Worm (Caenorhabditis elegans) whole organism, young adult: ENCODE measurements around the gene ncx-6.
A peak's percentile ranks its signal among the peaks of the same experiment; 100 is the strongest.

Experiments used
- B0019.2 ChIP-seq: fragments of 200-800 bp; sonication (Bioruptor generic); conservative IDR thresholded peaks from 2 replicates; pipeline ENCODE4 v1.3.6; 2022; ENCODE audit warnings: missing genetic modification reagents, missing genetic modification characterization, missing compliant biosample characterization
- B0035.1 ChIP-seq: sonication (generic microtip); optimal IDR thresholded peaks from 2 replicates; lab custom pipeline; 2016; ENCODE audit warnings: missing genetic modification characterization, mild to moderate bottlenecking, missing compliant biosample characterization, missing genotype, missing genetic modification reagents
- C17E4.6 ChIP-seq: fragments of 200-800 bp; sonication (Bioruptor generic); IDR thresholded peaks from 2 replicates; pipeline ENCODE4 v1.3.6; 2022; ENCODE audit warnings: missing genetic modification reagents, missing genetic modification characterization, missing compliant biosample characterization
- D2030.7 ChIP-seq: fragments of 200-800 bp; sonication (Bioruptor generic); IDR thresholded peaks from 2 replicates; pipeline ENCODE4 v1.3.6; 2022; ENCODE audit warnings: missing genetic modification reagents, missing genetic modification characterization, missing compliant biosample characterization
- F39B2.1 ChIP-seq: fragments of 200-800 bp; sonication (Bioruptor generic); IDR thresholded peaks from 2 replicates; pipeline ENCODE4 v1.3.6; 2022; ENCODE audit warnings: missing genetic modification reagents, missing genetic modification characterization, missing compliant biosample characterization
- F49E8.2 ChIP-seq: sonication (generic microtip); optimal IDR thresholded peaks from 3 replicates; lab custom pipeline; 2017; ENCODE audit warnings: missing genetic modification characterization, mild to moderate bottlenecking, missing compliant biosample characterization, antibody characterized with exemption, moderate library complexity; ENCODE audit not compliant: insufficient read depth
- F55B11.4 ChIP-seq: sonication (generic microtip); optimal IDR thresholded peaks from 2 replicates; lab custom pipeline; 2016; ENCODE audit warnings: missing compliant biosample characterization, missing genetic modification characterization, borderline replicate concordance; ENCODE audit not compliant: insufficient read depth
- Y79H2A.3 ChIP-seq: fragments of 200-800 bp; sonication (Bioruptor generic); conservative IDR thresholded peaks from 2 replicates; pipeline ENCODE4 v1.3.6; 2022; ENCODE audit warnings: missing genetic modification reagents, missing genetic modification characterization, missing compliant biosample characterization
- Y95B8A.8 ChIP-seq: fragments of 200-800 bp; sonication (Bioruptor generic); IDR thresholded peaks from 2 replicates; pipeline ENCODE4 v1.3.6; 2022; ENCODE audit warnings: missing genetic modification reagents, missing genetic modification characterization, missing compliant biosample characterization
- akir-1 ChIP-seq: fragments of 200-800 bp; sonication (Bioruptor generic); optimal IDR thresholded peaks from 2 replicates; lab custom pipeline; 2018; ENCODE audit warnings: mild to moderate bottlenecking, missing genetic modification characterization, moderate library complexity, missing compliant biosample characterization
- aptf-2 ChIP-seq: fragments of 200-800 bp; sonication (Bioruptor generic); conservative IDR thresholded peaks from 2 replicates; pipeline ENCODE4 v1.3.6; 2022; ENCODE audit warnings: missing genetic modification reagents, missing genetic modification characterization, missing compliant biosample characterization
- atf-7 ChIP-seq: sonication (generic microtip); optimal IDR thresholded peaks from 2 replicates; lab custom pipeline; 2017; ENCODE audit warnings: mild to moderate bottlenecking, missing genetic modification characterization, missing compliant biosample characterization
- athp-1 ChIP-seq: sonication (generic microtip); optimal IDR thresholded peaks from 2 replicates; lab custom pipeline; 2017; ENCODE audit warnings: mild to moderate bottlenecking, missing genetic modification characterization, missing compliant biosample characterization
- attf-6 ChIP-seq: fragments of 200-800 bp; sonication (Bioruptor generic); IDR thresholded peaks from 2 replicates; pipeline ENCODE4 v1.3.6; 2022; ENCODE audit warnings: missing genetic modification reagents, missing genetic modification characterization, missing compliant biosample characterization
- bed-2 ChIP-seq: fragments of 200-800 bp; sonication (Bioruptor generic); IDR thresholded peaks from 2 replicates; pipeline ENCODE4 v1.3.6; 2022; ENCODE audit warnings: missing genetic modification reagents, missing genetic modification characterization, missing compliant biosample characterization
- ccch-3 ChIP-seq: fragments of 200-800 bp; sonication (Bioruptor generic); optimal IDR thresholded peaks from 2 replicates; lab custom pipeline; 2018; ENCODE audit warnings: mild to moderate bottlenecking, missing genetic modification characterization, missing compliant biosample characterization
- ceh-27 ChIP-seq: fragments of 200-800 bp; sonication (Bioruptor generic); optimal IDR thresholded peaks from 2 replicates; lab custom pipeline; 2018; ENCODE audit warnings: mild to moderate bottlenecking, missing genetic modification characterization, moderate library complexity, missing compliant biosample characterization
- ceh-58 ChIP-seq: fragments of 200-800 bp; sonication (Bioruptor generic); IDR thresholded peaks from 2 replicates; pipeline ENCODE4 v1.3.6; 2022; ENCODE audit warnings: missing genetic modification characterization, missing compliant biosample characterization
- dpl-1 ChIP-seq: fragments of 150-350 bp; optimal IDR thresholded peaks from 2 replicates; lab custom pipeline; 2014; ENCODE audit warnings: missing biosample characterization, missing genetic modification reagents, missing genetic modification characterization
- efl-1 ChIP-seq: fragments of 150-350 bp; optimal IDR thresholded peaks from 2 replicates; lab custom pipeline; 2014; ENCODE audit warnings: missing biosample characterization, missing genetic modification reagents, missing genetic modification characterization
- hlh-12 ChIP-seq: sonication (generic microtip); optimal IDR thresholded peaks from 2 replicates; lab custom pipeline; 2016; ENCODE audit warnings: missing genetic modification characterization, missing compliant biosample characterization
- hmg-1.2 ChIP-seq: fragments of 200-800 bp; sonication (Bioruptor generic); IDR thresholded peaks from 2 replicates; pipeline ENCODE4 v1.3.6; 2022; ENCODE audit warnings: missing genetic modification reagents, missing genetic modification characterization, missing compliant biosample characterization
- hrde-1 ChIP-seq: sonication (generic microtip); optimal IDR thresholded peaks from 2 replicates; lab custom pipeline; 2016; ENCODE audit warnings: missing genetic modification characterization, mild to moderate bottlenecking, missing compliant biosample characterization, moderate library complexity, missing genotype, missing genetic modification reagents, borderline replicate concordance
- hsf-1 ChIP-seq: fragments of 200-800 bp; sonication (Bioruptor generic); IDR thresholded peaks from 2 replicates; pipeline ENCODE4 v1.3.6; 2022; ENCODE audit warnings: missing genetic modification reagents, missing genetic modification characterization, missing compliant biosample characterization
- lin-54 ChIP-seq: fragments of 200-800 bp; sonication (Bioruptor generic); optimal IDR thresholded peaks from 2 replicates; lab custom pipeline; 2018; ENCODE audit warnings: mild to moderate bottlenecking, missing genetic modification characterization, missing compliant biosample characterization
- lsy-27 ChIP-seq: sonication (generic microtip); optimal IDR thresholded peaks from 2 replicates; lab custom pipeline; 2017; ENCODE audit warnings: missing genetic modification characterization, mild to moderate bottlenecking, missing compliant biosample characterization, antibody characterized with exemption, missing genotype, borderline replicate concordance; ENCODE audit not compliant: insufficient read depth
- madf-6 ChIP-seq: fragments of 200-800 bp; sonication (Bioruptor generic); IDR thresholded peaks from 2 replicates; pipeline ENCODE4 v1.3.6; 2022; ENCODE audit warnings: missing genetic modification reagents, missing genetic modification characterization, missing compliant biosample characterization
- madf-8 ChIP-seq: fragments of 200-800 bp; sonication (Bioruptor generic); conservative IDR thresholded peaks from 2 replicates; pipeline ENCODE4 v1.3.6; 2022; ENCODE audit warnings: missing genetic modification reagents, missing genetic modification characterization, missing compliant biosample characterization
- mes-4 ChIP-seq: sonication (generic microtip); optimal IDR thresholded peaks from 2 replicates; lab custom pipeline; 2016; ENCODE audit warnings: missing genotype, missing genetic modification characterization, missing compliant biosample characterization
- nfya-2 ChIP-seq: fragments of 200-800 bp; sonication (Bioruptor generic); IDR thresholded peaks from 2 replicates; pipeline ENCODE4 v1.3.6; 2022; ENCODE audit warnings: missing genetic modification reagents, missing genetic modification characterization, missing compliant biosample characterization
- nfyb-1 ChIP-seq: fragments of 200-800 bp; sonication (Bioruptor generic); IDR thresholded peaks from 2 replicates; pipeline ENCODE4 v1.3.6; 2022; ENCODE audit warnings: missing genetic modification reagents, missing genetic modification characterization, missing compliant biosample characterization
- nhr-179 ChIP-seq: sonication (generic microtip); optimal IDR thresholded peaks from 2 replicates; lab custom pipeline; 2016; ENCODE audit warnings: mild to moderate bottlenecking, missing genetic modification characterization, missing compliant biosample characterization
- nhr-80 ChIP-seq: sonication (generic microtip); optimal IDR thresholded peaks from 2 replicates; lab custom pipeline; 2016; ENCODE audit warnings: missing genetic modification characterization, missing compliant biosample characterization
- rec-8 ChIP-seq, 2 experiments: sonication (generic microtip); optimal IDR thresholded peaks; 2 replicates each; lab custom pipeline; 2016; ENCODE audit warnings: mild to moderate bottlenecking in 2 of 2, missing genetic modification characterization in 2 of 2, missing genetic modification reagents in 2 of 2, missing genotype in 2 of 2, missing biosample characterization in 1 of 2, missing compliant biosample characterization in 1 of 2, moderate library complexity in 1 of 2
- rpc-1 ChIP-seq, 2 experiments: fragments of 150-350 bp in 1 of 2; sonication (generic microtip) in 1 of 2; optimal IDR thresholded peaks; 2 replicates each; lab custom pipeline; 2014 to 2018; ENCODE audit warnings: missing biosample characterization in 1 of 2, missing genetic modification characterization in 1 of 2, missing genetic modification reagents in 1 of 2, missing genotype in 1 of 2
- sdz-38 ChIP-seq: sonication (generic microtip); optimal IDR thresholded peaks from 2 replicates; lab custom pipeline; 2016; ENCODE audit warnings: missing genotype, missing genetic modification characterization, missing compliant biosample characterization
- snpc-3.4 ChIP-seq: sonication (generic microtip); optimal IDR thresholded peaks from 2 replicates; lab custom pipeline; 2017; ENCODE audit warnings: missing genetic modification characterization, mild to moderate bottlenecking, missing compliant biosample characterization, antibody characterized with exemption, moderate library complexity, missing genotype, missing genetic modification reagents
- snpc-4 ChIP-seq, 5 experiments: fragments of 150-350 bp in 1 of 5; sonication (generic microtip) in 4 of 5; optimal IDR thresholded peaks; 2 replicates each; lab custom pipeline; 2014 to 2018; ENCODE audit warnings: missing genetic modification characterization in 5 of 5, missing biosample characterization in 3 of 5, antibody characterized with exemption in 2 of 5, mild to moderate bottlenecking in 2 of 5, missing compliant biosample characterization in 2 of 5, missing genotype in 2 of 5, moderate library complexity in 2 of 5, missing genetic modification reagents in 1 of 5
- xnd-1 ChIP-seq: sonication (generic microtip); optimal IDR thresholded peaks from 2 replicates; lab custom pipeline; 2016; ENCODE audit warnings: missing genotype, missing genetic modification reagents, missing genetic modification characterization, missing compliant biosample characterization

Gene ncx-6

DNA sequence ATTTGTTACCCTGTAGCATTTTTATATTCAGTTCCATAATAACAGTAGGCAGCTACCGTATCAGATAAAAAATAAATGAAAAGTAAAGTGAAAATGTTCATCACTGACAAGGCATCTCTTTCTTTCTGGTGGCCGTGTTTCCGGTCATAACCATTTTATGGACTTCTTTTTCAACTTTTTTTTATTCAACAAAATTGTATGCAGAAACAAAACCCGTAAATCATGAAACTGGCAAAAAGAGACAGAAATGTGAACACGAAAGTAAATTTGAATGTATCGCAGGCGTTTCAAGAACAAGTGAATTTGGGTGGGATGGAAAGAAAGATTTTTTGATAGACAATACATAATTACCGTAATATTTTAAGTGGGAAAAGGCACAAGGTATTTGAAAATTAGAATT, 11.4 kb upstream of the ncx-6 start, which contains the start of gene clec-162 (continued):
- no peak for TF ChIP-seq ccch-3 (GFP tag; lab: Kevin White, UChicago)
- no peak for TF ChIP-seq madf-6 (GFP tag; lab: Robert Waterston, UW)
- TF ChIP-seq mes-4 (tag; lab: Kevin White, UChicago) = no peak
- TF ChIP-seq, all 124 proteins: peak for 0

ce11 chrIII:9721991-9722390, 8.2 kb upstream of the ncx-6 start:
- TF ChIP-seq B0019.2 (GFP tag; lab: Robert Waterston, UW) (no peak), nhr-80 (tag; lab: Kevin White, UChicago) (peak; percentile 92), akir-1 (GFP tag; lab: Kevin White, UChicago) (no peak), snpc-4 (GFP tag; optimal IDR thresholded peaks at IDR 0.05; lab: Kevin White, UChicago) (no peak), snpc-4 (tag; optimal IDR thresholded peaks at IDR 0.05; lab: Kevin White, UChicago) (peak in 1 of 4 experiments; percentile 44)

DNA sequence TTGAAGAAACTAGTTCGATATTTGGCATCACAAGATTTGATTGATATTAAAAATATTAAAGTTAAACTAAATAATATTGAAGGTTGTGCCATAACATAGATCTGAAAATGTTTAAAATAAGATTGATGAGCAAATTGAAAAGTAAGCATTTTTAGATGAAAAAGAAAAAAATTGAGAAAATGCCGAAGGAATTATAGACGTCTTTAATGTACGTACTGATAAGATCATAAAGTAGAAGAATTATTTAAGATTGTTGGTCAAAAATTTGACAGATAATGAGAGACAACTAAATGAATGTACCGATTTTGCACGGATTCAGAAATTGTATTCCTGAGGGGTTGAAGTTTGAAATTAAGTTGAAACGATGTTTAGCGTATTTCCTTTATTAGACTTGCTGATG, 6.4 kb upstream of the ncx-6 start, which contains the start of gene ncx-7:
ncx-7 (minus strand) TSS at position 101 of the 400 bp plus-strand sequence.
- TF ChIP-seq B0035.1 (no peak), lsy-27 (tag; lab: Kevin White, UChicago) (no peak), snpc-4 (GFP tag; optimal IDR thresholded peaks at IDR 0.05; lab: Kevin White, UChicago) (no peak), snpc-4 (tag; optimal IDR thresholded peaks at IDR 0.05; lab: Kevin White, UChicago) (no peak), nhr-80 (tag; lab: Kevin White, UChicago) (peak; percentile 33), nfyb-1 (no peak)
- TF ChIP-seq, all 124 proteins: peak for 1

- peak; percentile 67 for TF ChIP-seq F49E8.2 (tag; lab: Kevin White, UChicago)
- TF ChIP-seq nfya-2 = no peak
- TF ChIP-seq rpc-1 (optimal IDR thresholded peaks at IDR 0.05; lab: Kevin White, UChicago) = no peak
- TF ChIP-seq rpc-1 (tag; optimal IDR thresholded peaks at IDR 0.05; lab: Kevin White, UChicago) = peak; percentile 7
- peak; percentile 98 for TF ChIP-seq snpc-4 (GFP tag; optimal IDR thresholded peaks at IDR 0.05; lab: Kevin White, UChicago)
- TF ChIP-seq snpc-4 (tag; optimal IDR thresholded peaks at IDR 0.05; lab: Kevin White, UChicago) = peak; percentile 98 to 100 (median 99)
- peak; percentile 55; the same call in 1 of the 2 replicates for TF ChIP-seq C17E4.6
- TF ChIP-seq rec-8 (tag; optimal IDR thresholded peaks at IDR 0.05; lab: Kevin White, UChicago) = peak in 1 of 2 experiments; percentile 41
- TF ChIP-seq bed-2 (GFP tag; lab: Robert Waterston, UW) = no peak
- TF ChIP-seq athp-1 (tag; lab: Kevin White, UChicago) = no peak
- TF ChIP-seq D2030.7 (GFP tag; lab: Robert Waterston, UW) = peak; percentile 87
- TF ChIP-seq aptf-2 = no peak
- TF ChIP-seq atf-7 (tag; lab: Kevin White, UChicago) = peak; percentile 19
- no peak for TF ChIP-seq hlh-12
- peak; percentile 23 for TF ChIP-seq hrde-1
- TF ChIP-seq nhr-179 (tag; lab: Kevin White, UChicago) = no peak
- peak; percentile 92 for TF ChIP-seq madf-6 (GFP tag; lab: Robert Waterston, UW)
- peak; percentile 62 for TF ChIP-seq xnd-1 (tag; lab: Kevin White, UChicago)
- peak; percentile 97 for TF ChIP-seq snpc-3.4 (tag; lab: Kevin White, UChicago)
- 0 out of 2 replicates have a peak, but pooled peaks have one; percentile 26 for TF ChIP-seq Y79H2A.3 (GFP tag; lab: Robert Waterston, UW)
- no peak for TF ChIP-seq sdz-38
- TF ChIP-seq efl-1 (GFP tag; lab: Kevin White, UChicago) = peak; percentile 9
- TF ChIP-seq F55B11.4 = no peak
- no peak for TF ChIP-seq dpl-1 (GFP tag; lab: Kevin White, UChicago)
- 0 out of 2 replicates have a peak, but pooled peaks have one; percentile 55 for TF ChIP-seq F39B2.1
- no peak for TF ChIP-seq ceh-58 (GFP tag; lab: Robert Waterston, UW)
- TF ChIP-seq ceh-27 (GFP tag; lab: Kevin White, UChicago) = no peak
- TF ChIP-seq hmg-1.2 = peak; percentile 98
- TF ChIP-seq lin-54 (GFP tag; lab: Kevin White, UChicago) = peak; percentile 65
- peak; percentile 20 for TF ChIP-seq akir-1 (GFP tag; lab: Kevin White, UChicago)
- peak; percentile 87 for TF ChIP-seq attf-6
- 0 out of 2 replicates have a peak, but pooled peaks have one; percentile 26 for TF ChIP-seq hsf-1
- TF ChIP-seq Y95B8A.8 (GFP tag; lab: Robert Waterston, UW) = peak; percentile 62; the same call in 1 of the 2 replicates
- no peak for TF ChIP-seq ccch-3 (GFP tag; lab: Kevin White, UChicago)
- TF ChIP-seq madf-8 (GFP tag; lab: Robert Waterston, UW) = peak; percentile 37; the same call in 1 of the 2 replicates
Observed at ce11 chrIII:9717243-9717642, 3.5 kb upstream of the ncx-6 start.
